Worm (Caenorhabditis elegans) whole organism, midembryonic: ENCODE results near the gene srw-4.

Source experiments
- med-1 ChIP-seq: sonication (generic microtip); optimal IDR thresholded peaks from 2 replicates; lab custom pipeline; 2017; ENCODE audit warnings: missing genetic modification characterization, mild to moderate bottlenecking, missing compliant biosample characterization, antibody characterized with exemption, missing genetic modification reagents; ENCODE audit not compliant: insufficient read depth
- tab-1 ChIP-seq: fragments of 200-800 bp; sonication (Bioruptor generic); IDR thresholded peaks from 2 replicates; pipeline ENCODE4 v1.3.6; 2022; ENCODE audit warnings: missing genetic modification characterization, missing compliant biosample characterization

DNA sequence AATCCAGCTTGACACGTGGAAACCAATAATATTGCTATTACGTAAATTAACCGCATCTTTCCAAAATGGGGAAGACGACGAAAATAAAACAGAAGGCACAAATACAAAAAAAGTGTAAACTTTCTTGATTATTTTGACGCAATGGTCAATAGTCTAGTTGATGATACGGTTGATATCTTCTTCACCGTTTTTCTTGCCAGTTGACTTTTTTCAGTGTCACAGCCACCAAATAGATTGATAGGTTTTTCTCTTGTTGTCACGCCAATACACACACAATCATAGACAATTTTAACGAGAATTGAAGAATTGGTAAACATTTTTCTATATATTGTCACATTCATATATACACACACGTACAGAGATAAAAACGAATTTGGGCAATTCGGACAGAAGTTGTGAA, 20.9 kb upstream of the srw-4 start, which contains the start of gene zmp-3:
- TF ChIP-seq tab-1 (GFP tag; lab: Robert Waterston, UW) (no peak), med-1 (no peak)
